Fruit fly (Drosophila melanogaster) ovary, adult (tissue): ENCODE measurements around the gene CG42579.
"Not testable (repeated sequence)": the region's sequence is repeated elsewhere in the genome, so short reads cannot be mapped to it uniquely, and the experiment has no call there.

ENCODE experiments used
- CG17801 ChIP-seq: fragments of 200-800 bp; optimal IDR thresholded peaks from 2 replicates; lab custom pipeline; 2019; ENCODE audit warnings: missing biosample characterization, mild to moderate bottlenecking, missing genetic modification characterization, moderate library complexity; ENCODE audit not compliant: partially characterized antibody

CG42579 gene

dm6 chrX:20527331-20527730 is at the start of gene CG42579:
CG42579 (plus strand) TSS chrX:20527631.
- not testable (repeated sequence) for TF ChIP-seq CG17801

dm6 chrX:20478674-20479073 is 48.8 kb upstream of the CG42579 start:
- no peak for TF ChIP-seq CG17801

- TF ChIP-seq CG17801, result peak; percentile 23
These were observed 47.0 kb upstream of the CG42579 start for dm6 chrX:20480382-20480781.

- no peak for TF ChIP-seq CG17801
These were observed 46.0 kb upstream of the CG42579 start for dm6 chrX:20481404-20481803.

- TF ChIP-seq CG17801, result no peak
These were observed 44.5 kb upstream of the CG42579 start for dm6 chrX:20482790-20483564.

dm6 chrX:20485880-20486279 is 41.6 kb upstream of the CG42579 start, which contains the start of gene CG15461:
CG15461 (plus strand) TSS chrX:20486180.
- TF ChIP-seq CG17801, result no peak

dm6 chrX:20488701-20489122 is 38.7 kb upstream of the CG42579 start:
- TF ChIP-seq CG17801, result peak; percentile 73

dm6 chrX:20489382-20489994 is 37.9 kb upstream of the CG42579 start:
- TF ChIP-seq CG17801, result no peak

- TF ChIP-seq CG17801, result no peak
These were observed 37.4 kb upstream of the CG42579 start for dm6 chrX:20489995-20490393.

dm6 chrX:20490883-20491282 is 36.5 kb upstream of the CG42579 start:
- TF ChIP-seq CG17801, result no peak

- TF ChIP-seq CG17801, result no peak
These were observed 34.8 kb upstream of the CG42579 start for dm6 chrX:20492672-20493071.

dm6 chrX:20495117-20495516 is 32.3 kb upstream of the CG42579 start:
- TF ChIP-seq CG17801, result no peak

- no peak for TF ChIP-seq CG17801
These were observed 31.4 kb upstream of the CG42579 start for dm6 chrX:20495767-20496656.

dm6 chrX:20498989-20499388 is 28.4 kb upstream of the CG42579 start:
- no peak for TF ChIP-seq CG17801

- TF ChIP-seq CG17801, result no peak
These were observed 27.6 kb upstream of the CG42579 start for dm6 chrX:20499802-20500201.

dm6 chrX:20501040-20501609 is 26.3 kb upstream of the CG42579 start:
- no peak for TF ChIP-seq CG17801

dm6 chrX:20501640-20502039 is 25.8 kb upstream of the CG42579 start:
- no peak for TF ChIP-seq CG17801
